Fruit fly (Drosophila melanogaster): ENCODE data around the gene fid.

Gene fid

dm6 chr3R:26014262-26014833 lies 44.5 kb downstream of the fid start, which contains the start of gene Kaz-m1 (continued):
- TF ChIP-seq Ssrp (tag; optimal IDR thresholded peaks at IDR 0.05): peak; percentile 57
- TF ChIP-seq CG9797 (GFP tag; optimal IDR thresholded peaks at IDR 0.05): no peak
- no peak for TF ChIP-seq Hr3 (GFP tag; optimal IDR thresholded peaks at IDR 0.05)
- TF ChIP-seq CG3838 (GFP tag; optimal IDR thresholded peaks at IDR 0.05): no peak
- TF ChIP-seq Asciz (GFP tag; optimal IDR thresholded peaks at IDR 0.05): no peak
- TF ChIP-seq Optix (GFP tag; IDR thresholded peaks at IDR 0.05): no peak
- no peak for TF ChIP-seq Scr (GFP tag; IDR thresholded peaks at IDR 0.05; ENCODE audit: partially characterized antibody)
- TF ChIP-seq CG4360 (GFP tag; IDR thresholded peaks at IDR 0.05): no peak
- TF ChIP-seq ttk (GFP tag; IDR thresholded peaks at IDR 0.05): no peak
- TF ChIP-seq Myb (GFP tag; optimal IDR thresholded peaks at IDR 0.05): no peak
- TF ChIP-seq zf30C (GFP tag; optimal IDR thresholded peaks at IDR 0.05): no peak
- TF ChIP-seq ato (GFP tag; IDR thresholded peaks at IDR 0.05; ENCODE audit: partially characterized antibody): no peak
- TF ChIP-seq CG14710 (tag; optimal IDR thresholded peaks at IDR 0.05): peak; percentile 70
- TF ChIP-seq vvl (GFP tag; IDR thresholded peaks at IDR 0.05): peak; percentile 53; the same call in 1 of the 2 replicates
- TF ChIP-seq CG12104 (GFP tag; optimal IDR thresholded peaks at IDR 0.05): peak; percentile 44
- TF ChIP-seq CG30431 (GFP tag; optimal IDR thresholded peaks at IDR 0.05): no peak
- TF ChIP-seq Taf1 (GFP tag; IDR thresholded peaks at IDR 0.05): 0 out of 2 replicates have a peak, but pooled peaks have one; percentile 6
- TF ChIP-seq Dref (GFP tag; IDR thresholded peaks at IDR 0.05): no peak
- TF ChIP-seq CG13296 (GFP tag; optimal IDR thresholded peaks at IDR 0.05): peak; percentile 12
- TF ChIP-seq emc (GFP tag; optimal IDR thresholded peaks at IDR 0.05): no peak
- peak; percentile 62 for TF ChIP-seq Meics (GFP tag; optimal IDR thresholded peaks at IDR 0.05)
- peak; percentile 99 for TF ChIP-seq D19A (tag; optimal IDR thresholded peaks at IDR 0.05)
- no peak for TF ChIP-seq tna (GFP tag; IDR thresholded peaks at IDR 0.05; ENCODE audit: partially characterized antibody)
- TF ChIP-seq nmo (GFP tag; optimal IDR thresholded peaks at IDR 0.05): peak; percentile 75
- TF ChIP-seq cg (GFP tag; optimal IDR thresholded peaks at IDR 0.05): no peak
- TF ChIP-seq scrt (GFP tag; optimal IDR thresholded peaks at IDR 0.05): no peak
- TF ChIP-seq vfl (GFP tag; optimal IDR thresholded peaks at IDR 0.05): no peak
- TF ChIP-seq MESR4 (GFP tag; optimal IDR thresholded peaks at IDR 0.05): no peak
- peak; percentile 81 for TF ChIP-seq CG2678 (tag; optimal IDR thresholded peaks at IDR 0.05)
- no peak for TF ChIP-seq CG2129 (GFP tag; IDR thresholded peaks at IDR 0.05; ENCODE audit: partially characterized antibody)
- no peak for TF ChIP-seq Rx (GFP tag; IDR thresholded peaks at IDR 0.05)
- TF ChIP-seq knrl (GFP tag; IDR thresholded peaks at IDR 0.05; ENCODE audit: partially characterized antibody): no peak
- TF ChIP-seq grau (tag; optimal IDR thresholded peaks at IDR 0.05): peak; percentile 75
- no peak for TF ChIP-seq tx (GFP tag; optimal IDR thresholded peaks at IDR 0.05)
- TF ChIP-seq cad (GFP tag; optimal IDR thresholded peaks at IDR 0.05): no peak
- TF ChIP-seq MBD-R2 (GFP tag; IDR thresholded peaks at IDR 0.05): peak; percentile 23; the same call in 1 of the 2 replicates
- TF ChIP-seq ci (GFP tag; IDR thresholded peaks at IDR 0.05): no peak
- TF ChIP-seq nau (GFP tag; optimal IDR thresholded peaks at IDR 0.05): no peak
- TF ChIP-seq CG11398 (GFP tag; optimal IDR thresholded peaks at IDR 0.05): no peak
- peak; percentile 17; the same call in 1 of the 3 replicates for TF ChIP-seq B-H1 (GFP tag; IDR thresholded peaks at IDR 0.05)
- no peak for TF ChIP-seq fru (optimal IDR thresholded peaks at IDR 0.05)
- peak; percentile 53 for TF ChIP-seq CG7556 (GFP tag; optimal IDR thresholded peaks at IDR 0.05)
- no peak for TF ChIP-seq CTCF (GFP tag; optimal IDR thresholded peaks at IDR 0.05)
- no peak for TF ChIP-seq CG6854 (GFP tag; optimal IDR thresholded peaks at IDR 0.05)
- TF ChIP-seq CG1529 (GFP tag; optimal IDR thresholded peaks at IDR 0.05): peak; percentile 33
- TF ChIP-seq CG6254 (GFP tag; optimal IDR thresholded peaks at IDR 0.05): peak; percentile 22
- TF ChIP-seq PHDP (tag; optimal IDR thresholded peaks at IDR 0.05): peak; percentile 69
- TF ChIP-seq Sin3A (optimal IDR thresholded peaks at IDR 0.05): no peak
- TF ChIP-seq zfh1 (GFP tag; IDR thresholded peaks at IDR 0.05): no peak
- no peak for TF ChIP-seq CG5953 (GFP tag; IDR thresholded peaks at IDR 0.05)
- TF ChIP-seq C15 (GFP tag; IDR thresholded peaks at IDR 0.05): no peak
- TF ChIP-seq HLH4C (GFP tag; IDR thresholded peaks at IDR 0.05; ENCODE audit: partially characterized antibody): no peak
